Worm (Caenorhabditis elegans): ENCODE measurements around the gene nspc-7.

- TF ChIP-seq tab-1 (GFP tag; IDR thresholded peaks at IDR 0.05) (no peak), ztf-29 (GFP tag; IDR thresholded peaks at IDR 0.05) (no peak), flt-1 (GFP tag; IDR thresholded peaks at IDR 0.05) (no peak), cog-1 (tag; optimal IDR thresholded peaks at IDR 0.05) (no peak), T22C8.4 (GFP tag; IDR thresholded peaks at IDR 0.05) (no peak), med-1 (GFP tag; optimal IDR thresholded peaks at IDR 0.05; ENCODE audit: insufficient read depth) (no peak), klf-2 (GFP tag; conservative IDR thresholded peaks at IDR 0.05) (no peak)
These were observed 13.7 kb upstream of the nspc-7 start, which contains the start of gene flp-5 for ce11 chrX:8527950-8528349.
